Worm (Caenorhabditis elegans) whole organism, L2 larva: ENCODE data around the gene rpl-33.

ENCODE experiments used
- C34F6.9 ChIP-seq: fragments of 150-350 bp; optimal IDR thresholded peaks from 2 replicates; lab custom pipeline; 2014; ENCODE audit warnings: missing biosample characterization, missing genetic modification characterization
- F13H6.1 ChIP-seq: sonication (generic microtip); optimal IDR thresholded peaks from 2 replicates; lab custom pipeline; 2016; ENCODE audit warnings: missing genetic modification characterization, missing compliant biosample characterization
- R02D3.7 ChIP-seq: fragments of 150-350 bp; optimal IDR thresholded peaks from 2 replicates; lab custom pipeline; 2014; ENCODE audit warnings: missing biosample characterization, missing genetic modification characterization
- ZK546.5 ChIP-seq: sonication (generic microtip); optimal IDR thresholded peaks from 2 replicates; lab custom pipeline; 2017; ENCODE audit warnings: missing biosample characterization, missing genetic modification characterization
- alr-1 ChIP-seq: fragments of 150-350 bp; optimal IDR thresholded peaks from 2 replicates; lab custom pipeline; 2014; ENCODE audit warnings: missing biosample characterization, missing genetic modification characterization
- aly-2 ChIP-seq: fragments of 150-350 bp; optimal IDR thresholded peaks from 2 replicates; lab custom pipeline; 2014; ENCODE audit warnings: missing biosample characterization, missing genetic modification characterization
- blmp-1 ChIP-seq: sonication (generic microtip); optimal IDR thresholded peaks from 2 replicates; lab custom pipeline; 2017; ENCODE audit warnings: missing genetic modification characterization, mild to moderate bottlenecking, missing compliant biosample characterization, antibody characterized with exemption, moderate library complexity; ENCODE audit not compliant: insufficient read depth
- ceh-82 ChIP-seq: fragments of 150-350 bp; optimal IDR thresholded peaks from 2 replicates; lab custom pipeline; 2014; ENCODE audit warnings: missing biosample characterization, missing genetic modification characterization
- crh-2 ChIP-seq: sonication (generic microtip); optimal IDR thresholded peaks from 2 replicates; lab custom pipeline; 2017; ENCODE audit warnings: missing biosample characterization, missing genetic modification characterization
- dmd-4 ChIP-seq: sonication (generic microtip); optimal IDR thresholded peaks from 2 replicates; lab custom pipeline; 2017; ENCODE audit warnings: missing biosample characterization, missing genetic modification characterization
- egl-27 ChIP-seq: sonication (generic microtip); optimal IDR thresholded peaks from 3 replicates; lab custom pipeline; 2017; ENCODE audit warnings: missing biosample characterization, missing genetic modification reagents, missing genetic modification characterization
- elt-3 ChIP-seq: sonication (generic microtip); optimal IDR thresholded peaks from 2 replicates; lab custom pipeline; 2017; ENCODE audit warnings: missing biosample characterization, missing genetic modification characterization
- fos-1 ChIP-seq: fragments of 150-350 bp; optimal IDR thresholded peaks from 2 replicates; lab custom pipeline; 2014; ENCODE audit warnings: missing biosample characterization, missing genetic modification characterization
- gmeb-1 ChIP-seq: fragments of 150-350 bp; optimal IDR thresholded peaks from 2 replicates; lab custom pipeline; 2014; ENCODE audit warnings: missing biosample characterization, missing genetic modification characterization
- lin-11 ChIP-seq: fragments of 150-350 bp; sonication (generic microtip); optimal IDR thresholded peaks from 2 replicates; lab custom pipeline; 2014; ENCODE audit warnings: missing biosample characterization, missing genetic modification characterization, inconsistent platforms, mixed read lengths
- lin-13 ChIP-seq: fragments of 150-350 bp; optimal IDR thresholded peaks from 2 replicates; lab custom pipeline; 2014; ENCODE audit warnings: missing biosample characterization, missing genetic modification reagents, missing genetic modification characterization
- lin-39 ChIP-seq: fragments of 150-350 bp; optimal IDR thresholded peaks from 2 replicates; lab custom pipeline; 2014; ENCODE audit warnings: missing biosample characterization, missing genetic modification reagents, missing genetic modification characterization
- lsy-2 ChIP-seq, 2 experiments: fragments of 150-350 bp in 1 of 2; sonication (generic microtip) in 1 of 2; optimal IDR thresholded peaks; 2 replicates each; lab custom pipeline; 2014 to 2017; ENCODE audit warnings: missing biosample characterization in 2 of 2, missing genetic modification characterization in 2 of 2
- mab-5 ChIP-seq: fragments of 150-350 bp; optimal IDR thresholded peaks from 2 replicates; lab custom pipeline; 2014; ENCODE audit warnings: missing biosample characterization, missing genetic modification characterization
- mbf-1 ChIP-seq: sonication (generic microtip); optimal IDR thresholded peaks from 2 replicates; lab custom pipeline; 2017; ENCODE audit warnings: missing biosample characterization, missing genetic modification characterization
- mdl-1 ChIP-seq, 2 experiments: fragments of 150-350 bp in 1 of 2; sonication (generic microtip) in 1 of 2; optimal IDR thresholded peaks; 2 replicates each; lab custom pipeline; 2017; ENCODE audit warnings: missing biosample characterization in 2 of 2, missing genetic modification characterization in 2 of 2
- nhr-10 ChIP-seq: sonication (generic microtip); optimal IDR thresholded peaks from 2 replicates; lab custom pipeline; 2017; ENCODE audit warnings: missing biosample characterization, missing genetic modification characterization
- nhr-11 ChIP-seq: fragments of 150-350 bp; optimal IDR thresholded peaks from 2 replicates; lab custom pipeline; 2014; ENCODE audit warnings: missing biosample characterization, missing genetic modification characterization
- nhr-12 ChIP-seq: fragments of 150-350 bp; optimal IDR thresholded peaks from 2 replicates; lab custom pipeline; 2014; ENCODE audit warnings: missing biosample characterization, missing genetic modification characterization
- nhr-21 ChIP-seq: fragments of 150-350 bp; optimal IDR thresholded peaks from 2 replicates; lab custom pipeline; 2014; ENCODE audit warnings: missing biosample characterization, missing genetic modification characterization
- nhr-23 ChIP-seq: fragments of 150-350 bp; optimal IDR thresholded peaks from 2 replicates; lab custom pipeline; 2014; ENCODE audit warnings: missing biosample characterization, missing genetic modification reagents, missing genetic modification characterization
- nhr-237 ChIP-seq: fragments of 150-350 bp; optimal IDR thresholded peaks from 2 replicates; lab custom pipeline; 2014; ENCODE audit warnings: missing biosample characterization, missing genetic modification characterization
- nhr-25 ChIP-seq: fragments of 150-350 bp; sonication (generic microtip); optimal IDR thresholded peaks from 3 replicates; lab custom pipeline; 2014; ENCODE audit warnings: missing biosample characterization, missing genetic modification characterization
- nhr-6 ChIP-seq: fragments of 150-350 bp; optimal IDR thresholded peaks from 2 replicates; lab custom pipeline; 2014; ENCODE audit warnings: missing biosample characterization, missing genetic modification characterization
- nhr-77 ChIP-seq: fragments of 150-350 bp; optimal IDR thresholded peaks from 2 replicates; lab custom pipeline; 2014; ENCODE audit warnings: missing biosample characterization, missing genetic modification characterization
- sem-4 ChIP-seq: fragments of 150-350 bp; optimal IDR thresholded peaks from 2 replicates; lab custom pipeline; 2014; ENCODE audit warnings: missing biosample characterization, missing genetic modification reagents, missing genetic modification characterization
- skn-1 ChIP-seq: sonication (generic microtip); optimal IDR thresholded peaks from 2 replicates; lab custom pipeline; 2017; ENCODE audit warnings: missing biosample characterization, missing genetic modification characterization
- sma-3 ChIP-seq: sonication (generic microtip); optimal IDR thresholded peaks from 2 replicates; lab custom pipeline; 2016; ENCODE audit warnings: missing genetic modification reagents, missing genetic modification characterization, missing compliant biosample characterization
- sma-9 ChIP-seq, 2 experiments: fragments of 150-350 bp in 1 of 2; sonication (generic microtip) in 1 of 2; optimal IDR thresholded peaks; 2 replicates each; lab custom pipeline; 2014 to 2016; ENCODE audit warnings: missing genetic modification characterization in 2 of 2, mild to moderate bottlenecking in 1 of 2, missing biosample characterization in 1 of 2, missing compliant biosample characterization in 1 of 2, missing genetic modification reagents in 1 of 2, moderate library complexity in 1 of 2
- snpc-4 ChIP-seq: fragments of 150-350 bp; optimal IDR thresholded peaks from 2 replicates; lab custom pipeline; 2014; ENCODE audit warnings: missing biosample characterization, missing genetic modification characterization
- unc-39 ChIP-seq: fragments of 150-350 bp; optimal IDR thresholded peaks from 2 replicates; lab custom pipeline; 2014; ENCODE audit warnings: missing biosample characterization, missing genetic modification characterization
- unc-55 ChIP-seq: fragments of 150-350 bp; sonication (generic microtip); optimal IDR thresholded peaks from 3 replicates; lab custom pipeline; 2014; ENCODE audit warnings: missing biosample characterization, missing genetic modification reagents, missing genetic modification characterization
- unc-62 ChIP-seq: fragments of 150-350 bp; optimal IDR thresholded peaks from 2 replicates; lab custom pipeline; 2014; ENCODE audit warnings: missing biosample characterization, missing genetic modification reagents, missing genetic modification characterization
- zag-1 ChIP-seq: fragments of 150-350 bp; optimal IDR thresholded peaks from 2 replicates; lab custom pipeline; 2014; ENCODE audit warnings: missing biosample characterization, missing genetic modification characterization
- ztf-1 ChIP-seq: fragments of 200-800 bp; sonication (Bioruptor generic); conservative IDR thresholded peaks from 2 replicates; pipeline ENCODE4 v1.3.6; 2022; ENCODE audit warnings: missing genetic modification characterization, missing compliant biosample characterization
- ztf-4 ChIP-seq: fragments of 150-350 bp; optimal IDR thresholded peaks from 2 replicates; lab custom pipeline; 2014; ENCODE audit warnings: missing biosample characterization, missing genetic modification characterization

Gene rpl-33

ce11 chrII:7119525-7119924, 14.2 kb downstream of the rpl-33 start:
- TF ChIP-seq unc-55, result no peak
- no peak for TF ChIP-seq dmd-4
- TF ChIP-seq zag-1 (tag; lab: Kevin White, UChicago), result no peak
- TF ChIP-seq nhr-6, result no peak
- TF ChIP-seq unc-39, result no peak
- TF ChIP-seq ceh-82, result no peak
- no peak for TF ChIP-seq mab-5
- TF ChIP-seq blmp-1 (tag; lab: Kevin White, UChicago), result no peak

DNA sequence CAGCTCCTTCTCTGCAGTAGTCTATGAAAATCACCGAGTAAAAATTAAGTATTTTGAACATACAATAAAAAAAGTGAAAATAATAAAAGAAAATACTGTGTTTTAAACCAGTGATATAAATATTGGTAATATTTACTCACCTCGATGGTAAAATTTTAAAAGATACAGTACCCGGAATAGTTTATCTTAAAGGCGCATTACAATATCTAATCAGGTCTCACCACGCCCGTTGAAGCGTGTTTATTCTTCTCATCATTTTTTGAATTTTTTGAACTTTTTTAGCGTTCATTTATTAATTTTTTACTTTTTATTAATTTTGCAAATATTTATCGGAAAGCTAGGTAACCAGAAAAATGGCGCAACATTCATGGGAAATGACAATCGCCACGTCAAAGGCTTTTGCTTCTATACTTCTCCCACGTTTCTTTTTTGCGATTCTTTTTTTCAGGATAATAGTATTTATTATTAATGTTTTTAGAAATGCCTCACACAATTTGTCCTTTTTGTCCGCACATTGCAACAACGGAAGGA, 16.5 kb downstream of the rpl-33 start, which contains the start of gene F10E7.2:
Gene F10E7.2, plus strand, starts transcription at position 481 of the 531 bp plus-strand sequence.
- TF ChIP-seq aly-2 (tag; lab: Kevin White, UChicago) (no peak), nhr-77 (tag; lab: Kevin White, UChicago) (no peak), mbf-1 (no peak), nhr-10 (tag; lab: Kevin White, UChicago) (no peak), lin-13 (GFP tag; lab: Kevin White, UChicago) (no peak), ZK546.5 (tag; lab: Kevin White, UChicago) (no peak), sma-3 (no peak), alr-1 (tag; lab: Kevin White, UChicago) (no peak), C34F6.9 (tag; lab: Kevin White, UChicago) (no peak), ceh-82 (no peak), crh-2 (tag; lab: Kevin White, UChicago) (no peak), elt-3 (no peak), gmeb-1 (tag; lab: Kevin White, UChicago) (no peak), nhr-23 (tag; lab: Kevin White, UChicago) (no peak), lin-11 (tag; lab: Kevin White, UChicago) (no peak), nhr-237 (tag; lab: Kevin White, UChicago) (no peak), egl-27 (tag; lab: Kevin White, UChicago) (no peak)
- TF ChIP-seq, all 48 proteins: peak for 0

ce11 chrII:7122661-7123418, 17.5 kb downstream of the rpl-33 start, which contains the start of gene F10E7.11:
TSS of gene F10E7.11 (minus strand) at chrII:7122892.
- TF ChIP-seq sma-3 (no peak), mdl-1 (tag; optimal IDR thresholded peaks at IDR 0.05; lab: Kevin White, UChicago) (no peak), alr-1 (tag; lab: Kevin White, UChicago) (no peak), lin-39 (tag; lab: Kevin White, UChicago) (no peak), ZK546.5 (tag; lab: Kevin White, UChicago) (no peak), nhr-11 (tag; lab: Kevin White, UChicago) (no peak), nhr-23 (tag; lab: Kevin White, UChicago) (no peak), aly-2 (tag; lab: Kevin White, UChicago) (no peak), F13H6.1 (peak; percentile 8), elt-3 (no peak), lin-11 (tag; lab: Kevin White, UChicago) (no peak), nhr-12 (tag; lab: Kevin White, UChicago) (no peak), ceh-82 (no peak), R02D3.7 (tag; lab: Kevin White, UChicago) (no peak), sma-9 (GFP tag; optimal IDR thresholded peaks at IDR 0.05; lab: Kevin White, UChicago) (peak; percentile 82), sma-9 (tag; optimal IDR thresholded peaks at IDR 0.05; lab: Kevin White, UChicago) (no peak), unc-62 (GFP tag; lab: Kevin White, UChicago) (no peak), nhr-21 (no peak), egl-27 (tag; lab: Kevin White, UChicago) (no peak), nhr-6 (no peak), sem-4 (tag; lab: Kevin White, UChicago) (no peak), ztf-4 (tag; lab: Kevin White, UChicago) (no peak), ztf-1 (GFP tag; lab: Robert Waterston, UW) (no peak), unc-55 (peak; percentile 69), C34F6.9 (tag; lab: Kevin White, UChicago) (peak; percentile 20), unc-39 (no peak), nhr-77 (tag; lab: Kevin White, UChicago) (no peak), gmeb-1 (tag; lab: Kevin White, UChicago) (no peak), lsy-2 (tag; optimal IDR thresholded peaks at IDR 0.05; lab: Kevin White, UChicago) (peak in 1 of 2 experiments; percentile 55), nhr-237 (tag; lab: Kevin White, UChicago) (no peak), snpc-4 (tag; lab: Kevin White, UChicago) (no peak), fos-1 (tag; lab: Kevin White, UChicago) (no peak), zag-1 (tag; lab: Kevin White, UChicago) (no peak), lin-13 (GFP tag; lab: Kevin White, UChicago) (no peak), nhr-25 (tag; lab: Kevin White, UChicago) (no peak), skn-1 (tag; lab: Kevin White, UChicago) (no peak), dmd-4 (no peak)
